Fruit fly (Drosophila melanogaster) Kc167 (cell line): ENCODE measurements around the gene CG15580.

Experiments used
- Myc ChIP-seq: fragments of >200 bp; optimal IDR thresholded peaks from 2 replicates; lab custom pipeline; 2017; ENCODE audit warnings: missing external identifiers
- Sin3A ChIP-seq: fragments of >200 bp; optimal IDR thresholded peaks from 2 replicates; lab custom pipeline; 2018; ENCODE audit warnings: missing external identifiers
- h ChIP-seq: fragments of >200 bp; optimal IDR thresholded peaks from 3 replicates; lab custom pipeline; 2018; ENCODE audit warnings: missing external identifiers
- insv ChIP-seq: fragments of >200 bp; optimal IDR thresholded peaks from 3 replicates; lab custom pipeline; 2018; ENCODE audit warnings: missing external identifiers
- psq ChIP-seq: fragments of >200 bp; optimal IDR thresholded peaks from 2 replicates; lab custom pipeline; 2017; ENCODE audit warnings: missing external identifiers
- ttk ChIP-seq: sonication (Bioruptor generic); optimal IDR thresholded peaks from 2 replicates; lab custom pipeline; 2017; ENCODE audit warnings: missing external identifiers

The CG15580 gene

dm6 chr3R:6057436-6057835 lies at the start of gene CG15580:
Gene CG15580 (minus strand): TSS chr3R:6057536.
- no peak for TF ChIP-seq Sin3A
- TF ChIP-seq h (lab: Kevin White, UChicago), result no peak
- TF ChIP-seq Myc, result no peak
- no peak for TF ChIP-seq insv (lab: Kevin White, UChicago)
- no peak for TF ChIP-seq ttk

dm6 chr3R:6106711-6107110 lies 49.4 kb upstream of the CG15580 start:
- TF ChIP-seq psq (no peak), h (lab: Kevin White, UChicago) (no peak), ttk (no peak), insv (lab: Kevin White, UChicago) (no peak), Myc (no peak), Sin3A (no peak)

- TF ChIP-seq insv (lab: Kevin White, UChicago) (no peak), ttk (no peak), Myc (no peak), psq (no peak), Sin3A (no peak), h (lab: Kevin White, UChicago) (no peak)
Measured at dm6 chr3R:6105160-6105559, 47.8 kb upstream of the CG15580 start.

- TF ChIP-seq insv (lab: Kevin White, UChicago) (no peak), ttk (no peak), Myc (no peak), h (lab: Kevin White, UChicago) (no peak), psq (no peak), Sin3A (no peak)
Measured at dm6 chr3R:6102726-6103125, 45.4 kb upstream of the CG15580 start.

dm6 chr3R:6102318-6102717 lies 45.0 kb upstream of the CG15580 start:
- TF ChIP-seq Sin3A (no peak), psq (no peak), ttk (no peak)

dm6 chr3R:6100764-6101163 lies 43.4 kb upstream of the CG15580 start, which contains the start of gene Gasp:
Gene Gasp (minus strand): TSS chr3R:6100887.
- TF ChIP-seq psq, result no peak

- TF ChIP-seq psq (no peak), Sin3A (no peak), h (lab: Kevin White, UChicago) (no peak), Myc (no peak)
Measured at dm6 chr3R:6098320-6098719, 41.0 kb upstream of the CG15580 start.

dm6 chr3R:6097042-6097441 lies 39.7 kb upstream of the CG15580 start:
- TF ChIP-seq Sin3A (no peak), insv (lab: Kevin White, UChicago) (no peak), psq (no peak), h (lab: Kevin White, UChicago) (no peak), Myc (no peak), ttk (no peak)

dm6 chr3R:6082132-6082531 lies 24.8 kb upstream of the CG15580 start:
- TF ChIP-seq Sin3A (no peak), ttk (no peak), Myc (no peak), psq (no peak), h (lab: Kevin White, UChicago) (no peak), insv (lab: Kevin White, UChicago) (no peak)

dm6 chr3R:6078183-6078582 lies 20.8 kb upstream of the CG15580 start, which contains the start of gene Or83c:
Gene Or83c (minus strand): TSS chr3R:6078283.
- TF ChIP-seq h (lab: Kevin White, UChicago), result no peak
- no peak for TF ChIP-seq Myc
- no peak for TF ChIP-seq ttk
- no peak for TF ChIP-seq insv (lab: Kevin White, UChicago)
- no peak for TF ChIP-seq Sin3A
- no peak for TF ChIP-seq psq

dm6 chr3R:6038200-6038599 lies 19.1 kb downstream of the CG15580 start:
- TF ChIP-seq Myc (no peak), insv (lab: Kevin White, UChicago) (no peak), psq (no peak), Sin3A (no peak), h (lab: Kevin White, UChicago) (no peak), ttk (no peak)

- TF ChIP-seq Sin3A (no peak), Myc (no peak), h (lab: Kevin White, UChicago) (no peak), psq (no peak), insv (lab: Kevin White, UChicago) (no peak), ttk (no peak)
Measured at dm6 chr3R:6027674-6028073, 29.7 kb downstream of the CG15580 start.

dm6 chr3R:6027138-6027537 lies 30.2 kb downstream of the CG15580 start, which contains the start of gene CtsL3:
Gene CtsL3 (minus strand): TSS chr3R:6027238.
- TF ChIP-seq ttk, result no peak
- TF ChIP-seq Sin3A, result no peak
- TF ChIP-seq Myc, result no peak
- TF ChIP-seq psq, result no peak
- TF ChIP-seq insv (lab: Kevin White, UChicago), result no peak
- TF ChIP-seq h (lab: Kevin White, UChicago), result no peak

dm6 chr3R:6025227-6025626 lies 32.1 kb downstream of the CG15580 start:
- TF ChIP-seq h (lab: Kevin White, UChicago) (no peak), psq (no peak), ttk (no peak)

dm6 chr3R:6011832-6012231 lies 45.5 kb downstream of the CG15580 start, which contains the start of gene CG10280:
Gene CG10280 (minus strand): TSS chr3R:6011932.
- no peak for TF ChIP-seq insv (lab: Kevin White, UChicago)
- no peak for TF ChIP-seq ttk
- no peak for TF ChIP-seq Sin3A
- no peak for TF ChIP-seq psq
- no peak for TF ChIP-seq Myc
- no peak for TF ChIP-seq h (lab: Kevin White, UChicago)
